Worm (Caenorhabditis elegans) whole organism, dauer: Measurements from ENCODE around the gene R09E10.6.

ENCODE experiments used
- unc-62 ChIP-seq: sonication (generic microtip); optimal IDR thresholded peaks from 2 replicates; lab custom pipeline; 2017; ENCODE audit warnings: missing biosample characterization, missing genetic modification reagents, missing genetic modification characterization

The R09E10.6 gene

ce11 chrIV:10250577-10251075 is 43.3 kb downstream of the R09E10.6 start, which contains the start of gene daf-14:
Gene daf-14 (plus strand): TSS chrIV:10250627.
- no peak for TF ChIP-seq unc-62 (GFP tag; lab: Kevin White, UChicago)

ce11 chrIV:10245666-10246210 is 48.2 kb downstream of the R09E10.6 start, which contains the start of gene F01G10.10:
Gene F01G10.10 (plus strand): TSS chrIV:10246160.
- no peak for TF ChIP-seq unc-62 (GFP tag; lab: Kevin White, UChicago)

DNA sequence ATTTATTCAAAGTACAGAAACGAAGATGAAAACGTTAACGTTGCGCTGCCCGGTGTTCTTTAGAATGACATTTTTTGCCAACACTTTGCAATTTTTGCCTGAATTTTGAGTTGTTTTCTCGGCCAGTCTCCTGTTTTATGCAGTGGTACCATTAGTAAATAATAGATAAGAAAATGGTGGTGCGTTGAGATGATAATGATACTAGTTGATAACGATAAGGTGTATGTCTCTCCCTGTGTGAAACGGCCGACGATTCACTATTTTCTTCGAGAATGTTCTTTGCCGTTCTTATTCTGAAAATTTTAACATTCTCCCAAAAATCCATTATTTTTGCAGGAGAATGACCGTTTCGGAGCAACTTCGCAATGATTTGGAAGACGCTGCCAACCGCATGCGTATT is 50.7 kb downstream of the R09E10.6 start, which contains the start of gene tkt-1:
tkt-1 (plus strand) TSS at position 337 of the 400 bp plus-strand sequence.
- TF ChIP-seq unc-62 (GFP tag; lab: Kevin White, UChicago): no peak
